Worm (Caenorhabditis elegans) whole organism, young adult: Measurements from ENCODE around the gene R13H7.2.

Experiments
- K12H6.12 ChIP-seq: fragments of 200-800 bp; sonication (Bioruptor generic); optimal IDR thresholded peaks from 2 replicates; lab custom pipeline; 2018; ENCODE audit warnings: mild to moderate bottlenecking, missing genetic modification characterization, missing compliant biosample characterization
- pbrm-1 ChIP-seq: fragments of 200-800 bp; sonication (Bioruptor generic); IDR thresholded peaks from 2 replicates; pipeline ENCODE4 v1.3.6; 2022; ENCODE audit warnings: missing genetic modification reagents, missing genetic modification characterization, missing compliant biosample characterization
- zfh-2 ChIP-seq: fragments of 200-800 bp; sonication (Bioruptor generic); conservative IDR thresholded peaks from 2 replicates; pipeline ENCODE4 v1.3.6; 2022; ENCODE audit warnings: missing genetic modification reagents, missing genetic modification characterization, missing compliant biosample characterization

DNA sequence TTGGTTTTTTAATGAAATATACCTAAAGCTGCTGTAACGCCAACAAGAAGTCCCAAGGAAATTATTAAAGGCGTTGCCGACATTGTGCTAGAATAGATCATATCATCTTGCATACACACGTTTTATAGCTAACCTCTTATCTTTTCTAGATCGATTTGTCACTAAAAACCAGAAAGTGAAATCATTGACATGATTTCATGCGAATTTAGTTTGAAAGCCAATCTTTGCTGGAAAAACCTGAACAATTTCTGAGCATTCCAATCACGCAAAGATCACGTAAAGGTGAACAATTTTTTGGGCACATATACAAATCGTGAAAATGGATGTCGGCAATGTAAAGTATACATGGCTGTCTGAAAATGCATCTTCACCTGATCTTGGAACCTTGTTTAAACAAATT is 36.8 kb downstream of the R13H7.2 start, which contains the start of gene C17H12.6:
- TF ChIP-seq pbrm-1, result no peak
- no peak for TF ChIP-seq zfh-2 (GFP tag; lab: Robert Waterston, UW)
- no peak for TF ChIP-seq K12H6.12 (tag; lab: Kevin White, UChicago)
